Worm (Caenorhabditis elegans) whole organism, young adult: ENCODE measurements around the gene srd-43.

Experiments used
- B0336.3 ChIP-seq: fragments of 200-800 bp; sonication (Bioruptor generic); IDR thresholded peaks from 2 replicates; pipeline ENCODE4 v1.3.6; 2022; ENCODE audit warnings: missing genetic modification characterization, missing compliant biosample characterization
- F22D6.2 ChIP-seq: sonication (generic microtip); optimal IDR thresholded peaks from 2 replicates; lab custom pipeline; 2016; ENCODE audit warnings: mild to moderate bottlenecking, missing genetic modification characterization, missing compliant biosample characterization
- K11D2.4 ChIP-seq: fragments of 200-800 bp; sonication (Bioruptor generic); IDR thresholded peaks from 2 replicates; pipeline ENCODE4 v1.3.6; 2022; ENCODE audit warnings: missing genetic modification reagents, missing genetic modification characterization, missing compliant biosample characterization
- K12H6.12 ChIP-seq: fragments of 200-800 bp; sonication (Bioruptor generic); optimal IDR thresholded peaks from 2 replicates; lab custom pipeline; 2018; ENCODE audit warnings: mild to moderate bottlenecking, missing genetic modification characterization, missing compliant biosample characterization
- Y53G8AR.9 ChIP-seq: fragments of 200-800 bp; sonication (Bioruptor generic); conservative IDR thresholded peaks from 2 replicates; pipeline ENCODE4 v1.3.6; 2022; ENCODE audit warnings: missing genetic modification reagents, missing genetic modification characterization, missing compliant biosample characterization
- ZK185.1 ChIP-seq: sonication (generic microtip); optimal IDR thresholded peaks from 2 replicates; lab custom pipeline; 2016; ENCODE audit warnings: mild to moderate bottlenecking, missing genetic modification characterization, missing compliant biosample characterization; ENCODE audit not compliant: poor library complexity, severe bottlenecking
- ama-1 ChIP-seq, 3 experiments: fragments of 150-350 bp in 1 of 3; sonication (generic microtip) in 2 of 3; optimal IDR thresholded peaks; 2 replicates each; lab custom pipeline; 2014 to 2018; ENCODE audit warnings: missing biosample characterization in 2 of 3, missing genetic modification characterization in 2 of 3, missing genetic modification reagents in 2 of 3
- aptf-3 ChIP-seq: fragments of 200-800 bp; sonication (Bioruptor generic); IDR thresholded peaks from 2 replicates; pipeline ENCODE4 v1.3.6; 2022; ENCODE audit warnings: missing genetic modification characterization, missing compliant biosample characterization
- athp-1 ChIP-seq: sonication (generic microtip); optimal IDR thresholded peaks from 2 replicates; lab custom pipeline; 2017; ENCODE audit warnings: mild to moderate bottlenecking, missing genetic modification characterization, missing compliant biosample characterization
- cebp-1 ChIP-seq, 2 experiments: fragments of 200-800 bp in 1 of 2; sonication (Bioruptor generic) in 1 of 2; sonication (generic microtip) in 1 of 2; IDR thresholded peaks in 1 of 2; optimal IDR thresholded peaks in 1 of 2; 2 replicates each; pipeline versions ENCODE4 v1.3.6 to Lab custom; 2017 to 2022; ENCODE audit warnings: missing compliant biosample characterization in 2 of 2, missing genetic modification characterization in 2 of 2, mild to moderate bottlenecking in 1 of 2, missing genetic modification reagents in 1 of 2, moderate library complexity in 1 of 2
- cebp-2 ChIP-seq: fragments of 200-800 bp; sonication (Bioruptor generic); IDR thresholded peaks from 2 replicates; pipeline ENCODE4 v1.3.6; 2022; ENCODE audit warnings: missing genetic modification characterization, missing compliant biosample characterization
- ceh-27 ChIP-seq: fragments of 200-800 bp; sonication (Bioruptor generic); optimal IDR thresholded peaks from 2 replicates; lab custom pipeline; 2018; ENCODE audit warnings: mild to moderate bottlenecking, missing genetic modification characterization, moderate library complexity, missing compliant biosample characterization
- chd-7 ChIP-seq: sonication (generic microtip); optimal IDR thresholded peaks from 2 replicates; lab custom pipeline; 2016; ENCODE audit warnings: mild to moderate bottlenecking, missing genetic modification characterization, moderate library complexity, missing compliant biosample characterization
- dox-1 ChIP-seq: fragments of 200-800 bp; sonication (Bioruptor generic); IDR thresholded peaks from 2 replicates; pipeline ENCODE4 v1.3.6; 2022; ENCODE audit warnings: missing genetic modification reagents, missing genetic modification characterization, missing compliant biosample characterization
- dpl-1 ChIP-seq: fragments of 150-350 bp; optimal IDR thresholded peaks from 2 replicates; lab custom pipeline; 2014; ENCODE audit warnings: missing biosample characterization, missing genetic modification reagents, missing genetic modification characterization
- egl-18 ChIP-seq: fragments of 200-800 bp; sonication (Bioruptor generic); IDR thresholded peaks from 2 replicates; pipeline ENCODE4 v1.3.6; 2022; ENCODE audit warnings: missing genetic modification reagents, missing genetic modification characterization, missing compliant biosample characterization
- egrh-3 ChIP-seq: fragments of 200-800 bp; sonication (Bioruptor generic); IDR thresholded peaks from 2 replicates; pipeline ENCODE4 v1.3.6; 2022; ENCODE audit warnings: missing genetic modification reagents, missing genetic modification characterization, missing compliant biosample characterization
- him-1 ChIP-seq: sonication (generic microtip); optimal IDR thresholded peaks from 2 replicates; lab custom pipeline; 2016; ENCODE audit warnings: missing genotype, missing genetic modification reagents, missing genetic modification characterization, missing compliant biosample characterization
- hlh-12 ChIP-seq: sonication (generic microtip); optimal IDR thresholded peaks from 2 replicates; lab custom pipeline; 2016; ENCODE audit warnings: missing genetic modification characterization, missing compliant biosample characterization
- let-526 ChIP-seq: fragments of 200-800 bp; sonication (Bioruptor generic); IDR thresholded peaks from 2 replicates; pipeline ENCODE4 v1.3.6; 2022; ENCODE audit warnings: missing genetic modification reagents, missing genetic modification characterization, missing compliant biosample characterization
- lin-26 ChIP-seq: fragments of 200-800 bp; sonication (Bioruptor generic); IDR thresholded peaks from 2 replicates; pipeline ENCODE4 v1.3.6; 2022; ENCODE audit warnings: missing genetic modification reagents, missing genetic modification characterization, missing compliant biosample characterization
- lin-40 ChIP-seq: sonication (generic microtip); optimal IDR thresholded peaks from 2 replicates; lab custom pipeline; 2016; ENCODE audit warnings: missing genetic modification characterization, mild to moderate bottlenecking, missing compliant biosample characterization, missing genotype, missing genetic modification reagents
- lsy-27 ChIP-seq: sonication (generic microtip); optimal IDR thresholded peaks from 2 replicates; lab custom pipeline; 2017; ENCODE audit warnings: missing genetic modification characterization, mild to moderate bottlenecking, missing compliant biosample characterization, antibody characterized with exemption, missing genotype, borderline replicate concordance; ENCODE audit not compliant: insufficient read depth
- mes-4 ChIP-seq: sonication (generic microtip); optimal IDR thresholded peaks from 2 replicates; lab custom pipeline; 2016; ENCODE audit warnings: missing genotype, missing genetic modification characterization, missing compliant biosample characterization
- nfyb-1 ChIP-seq: fragments of 200-800 bp; sonication (Bioruptor generic); IDR thresholded peaks from 2 replicates; pipeline ENCODE4 v1.3.6; 2022; ENCODE audit warnings: missing genetic modification reagents, missing genetic modification characterization, missing compliant biosample characterization
- nhr-120 ChIP-seq: fragments of 200-800 bp; sonication (Bioruptor generic); IDR thresholded peaks from 2 replicates; pipeline ENCODE4 v1.3.6; 2022; ENCODE audit warnings: missing genetic modification characterization, missing compliant biosample characterization
- nhr-80 ChIP-seq: sonication (generic microtip); optimal IDR thresholded peaks from 2 replicates; lab custom pipeline; 2016; ENCODE audit warnings: missing genetic modification characterization, missing compliant biosample characterization
- rpc-1 ChIP-seq, 2 experiments: fragments of 150-350 bp in 1 of 2; sonication (generic microtip) in 1 of 2; optimal IDR thresholded peaks; 2 replicates each; lab custom pipeline; 2014 to 2018; ENCODE audit warnings: missing biosample characterization in 1 of 2, missing genetic modification characterization in 1 of 2, missing genetic modification reagents in 1 of 2, missing genotype in 1 of 2
- snpc-1.3 ChIP-seq: sonication (generic microtip); optimal IDR thresholded peaks from 2 replicates; lab custom pipeline; 2017; ENCODE audit warnings: missing genetic modification characterization, mild to moderate bottlenecking, missing compliant biosample characterization, antibody characterized with exemption, moderate library complexity, missing genotype, missing genetic modification reagents; ENCODE audit not compliant: insufficient read depth
- snpc-3.4 ChIP-seq: sonication (generic microtip); optimal IDR thresholded peaks from 2 replicates; lab custom pipeline; 2017; ENCODE audit warnings: missing genetic modification characterization, mild to moderate bottlenecking, missing compliant biosample characterization, antibody characterized with exemption, moderate library complexity, missing genotype, missing genetic modification reagents
- snpc-4 ChIP-seq, 5 experiments: fragments of 150-350 bp in 1 of 5; sonication (generic microtip) in 4 of 5; optimal IDR thresholded peaks; 2 replicates each; lab custom pipeline; 2014 to 2018; ENCODE audit warnings: missing genetic modification characterization in 5 of 5, missing biosample characterization in 3 of 5, antibody characterized with exemption in 2 of 5, mild to moderate bottlenecking in 2 of 5, missing compliant biosample characterization in 2 of 5, missing genotype in 2 of 5, moderate library complexity in 2 of 5, missing genetic modification reagents in 1 of 5
- somi-1 ChIP-seq: fragments of 200-800 bp; sonication (Bioruptor generic); optimal IDR thresholded peaks from 2 replicates; lab custom pipeline; 2018; ENCODE audit warnings: mild to moderate bottlenecking, missing genetic modification characterization, missing compliant biosample characterization
- tbp1 ChIP-seq: fragments of 200-800 bp; sonication (Bioruptor generic); optimal IDR thresholded peaks from 2 replicates; lab custom pipeline; 2018; ENCODE audit warnings: mild to moderate bottlenecking, missing genetic modification characterization, missing compliant biosample characterization
- zfh-2 ChIP-seq: fragments of 200-800 bp; sonication (Bioruptor generic); conservative IDR thresholded peaks from 2 replicates; pipeline ENCODE4 v1.3.6; 2022; ENCODE audit warnings: missing genetic modification reagents, missing genetic modification characterization, missing compliant biosample characterization
- zim-3 ChIP-seq: sonication (generic microtip); optimal IDR thresholded peaks from 2 replicates; lab custom pipeline; 2017; ENCODE audit warnings: mild to moderate bottlenecking, missing genetic modification characterization, moderate library complexity, missing compliant biosample characterization
- ztf-18 ChIP-seq: sonication (generic microtip); optimal IDR thresholded peaks from 2 replicates; lab custom pipeline; 2016; ENCODE audit warnings: missing genotype, mild to moderate bottlenecking, missing genetic modification characterization, missing compliant biosample characterization
- ztf-26 ChIP-seq: sonication (generic microtip); optimal IDR thresholded peaks from 2 replicates; lab custom pipeline; 2017; ENCODE audit warnings: missing genetic modification characterization, missing compliant biosample characterization
- ztf-6 ChIP-seq: fragments of 200-800 bp; sonication (Bioruptor generic); IDR thresholded peaks from 2 replicates; pipeline ENCODE4 v1.3.6; 2022; ENCODE audit warnings: missing genetic modification reagents, missing genetic modification characterization, missing compliant biosample characterization

srd-43 gene

ce11 chrX:13353530-13353929 is 47.9 kb upstream of the srd-43 start (continued):
- TF ChIP-seq somi-1 (GFP tag; lab: Kevin White, UChicago) = no peak
- 0 out of 2 replicates have a peak, but pooled peaks have one; percentile 20 for TF ChIP-seq nfyb-1 (GFP tag; lab: Robert Waterston, UW)
- peak; percentile 50 for TF ChIP-seq chd-7 (tag; lab: Kevin White, UChicago)
- no peak for TF ChIP-seq dpl-1 (GFP tag; lab: Kevin White, UChicago)
- 0 out of 2 replicates have a peak, but pooled peaks have one; percentile 50 for TF ChIP-seq B0336.3 (GFP tag; lab: Robert Waterston, UW)
- TF ChIP-seq F22D6.2 = peak; percentile 53
- TF ChIP-seq ZK185.1 (tag; lab: Kevin White, UChicago) = peak; percentile 59
- no peak for TF ChIP-seq hlh-12
- TF ChIP-seq ceh-27 (GFP tag; lab: Kevin White, UChicago) = peak; percentile 45
- TF ChIP-seq tbp1 (GFP tag; lab: Kevin White, UChicago) = peak; percentile 29
- TF ChIP-seq nhr-80 (tag; lab: Kevin White, UChicago) = peak; percentile 89
- peak; percentile 89 for TF ChIP-seq ztf-26 (tag; lab: Kevin White, UChicago)
- TF ChIP-seq let-526 (GFP tag; lab: Robert Waterston, UW) = no peak
- TF ChIP-seq lin-26 (GFP tag; lab: Robert Waterston, UW) = no peak
- TF ChIP-seq snpc-1.3 = no peak
- no peak for TF ChIP-seq cebp-1 (GFP tag; IDR thresholded peaks at IDR 0.05; lab: Robert Waterston, UW)
- peak; percentile 53 for TF ChIP-seq cebp-1 (tag; optimal IDR thresholded peaks at IDR 0.05; lab: Kevin White, UChicago)
- TF ChIP-seq lsy-27 (tag; lab: Kevin White, UChicago) = no peak
- TF ChIP-seq dox-1 (GFP tag; lab: Robert Waterston, UW) = 0 out of 2 replicates have a peak, but pooled peaks have one; percentile 6
- no peak for TF ChIP-seq zim-3 (tag; lab: Kevin White, UChicago)
- TF ChIP-seq K11D2.4 = 0 out of 2 replicates have a peak, but pooled peaks have one; percentile 35
- no peak for TF ChIP-seq egrh-3 (GFP tag; lab: Robert Waterston, UW)
- TF ChIP-seq aptf-3 = no peak
- TF ChIP-seq egl-18 (GFP tag; lab: Robert Waterston, UW) = no peak
- TF ChIP-seq lin-40 (tag; lab: Kevin White, UChicago) = peak; percentile 67
- no peak for TF ChIP-seq rpc-1 (optimal IDR thresholded peaks at IDR 0.05; lab: Kevin White, UChicago)
- no peak for TF ChIP-seq rpc-1 (tag; optimal IDR thresholded peaks at IDR 0.05; lab: Kevin White, UChicago)
- no peak for TF ChIP-seq cebp-2 (GFP tag; lab: Robert Waterston, UW)
- no peak for TF ChIP-seq athp-1
- TF ChIP-seq snpc-3.4 (tag; lab: Kevin White, UChicago) = no peak

ce11 chrX:13352164-13352563 is 46.5 kb upstream of the srd-43 start:
- no peak for TF ChIP-seq cebp-1 (GFP tag; IDR thresholded peaks at IDR 0.05; lab: Robert Waterston, UW)
- peak; percentile 52 for TF ChIP-seq cebp-1 (tag; optimal IDR thresholded peaks at IDR 0.05; lab: Kevin White, UChicago)
- TF ChIP-seq him-1 (tag; lab: Kevin White, UChicago) = no peak

ce11 chrX:13350804-13351747 is 45.4 kb upstream of the srd-43 start, which contains the start of gene mxl-3:
Gene mxl-3 (minus strand): TSS chrX:13350804.
- TF ChIP-seq lin-26 (GFP tag; lab: Robert Waterston, UW) (peak; percentile 49; the same call in 1 of the 2 replicates), rpc-1 (optimal IDR thresholded peaks at IDR 0.05; lab: Kevin White, UChicago) (no peak), rpc-1 (tag; optimal IDR thresholded peaks at IDR 0.05; lab: Kevin White, UChicago) (no peak), zfh-2 (peak; percentile 80), nhr-120 (GFP tag; lab: Robert Waterston, UW) (no peak), Y53G8AR.9 (0 out of 2 replicates have a peak, but pooled peaks have one; percentile 29), K11D2.4 (peak; percentile 22), him-1 (tag; lab: Kevin White, UChicago) (no peak), ama-1 (optimal IDR thresholded peaks at IDR 0.05; lab: Kevin White, UChicago) (peak; percentile 49), ama-1 (GFP tag; optimal IDR thresholded peaks at IDR 0.05; lab: Kevin White, UChicago) (no peak), ztf-26 (tag; lab: Kevin White, UChicago) (peak; percentile 40), tbp1 (GFP tag; lab: Kevin White, UChicago) (peak; percentile 0), aptf-3 (no peak), nfyb-1 (GFP tag; lab: Robert Waterston, UW) (peak; percentile 53), cebp-1 (GFP tag; IDR thresholded peaks at IDR 0.05; lab: Robert Waterston, UW) (0 out of 2 replicates have a peak, but pooled peaks have one; percentile 11), cebp-1 (tag; optimal IDR thresholded peaks at IDR 0.05; lab: Kevin White, UChicago) (peak; percentile 3), ztf-6 (GFP tag; lab: Robert Waterston, UW) (no peak), ztf-18 (tag; lab: Kevin White, UChicago) (no peak), nhr-80 (tag; lab: Kevin White, UChicago) (peak; percentile 38), K12H6.12 (no peak), snpc-4 (GFP tag; optimal IDR thresholded peaks at IDR 0.05; lab: Kevin White, UChicago) (no peak), snpc-4 (tag; optimal IDR thresholded peaks at IDR 0.05; lab: Kevin White, UChicago) (peak in 1 of 4 experiments; percentile 26), mes-4 (tag; lab: Kevin White, UChicago) (no peak)
